Fruit fly (Drosophila melanogaster) whole organism, embryonic: ENCODE results near the gene Prat2.

ENCODE experiments used
- Adf1 ChIP-seq: fragments of 200-800 bp; sonication (Bioruptor generic); IDR thresholded peaks from 2 replicates; pipeline ENCODE4 v1.3.6; 2022; ENCODE audit warnings: missing biosample characterization, missing genetic modification characterization
- CG10321 ChIP-seq: fragments of 200-800 bp; sonication (Bioruptor generic); IDR thresholded peaks from 2 replicates; pipeline ENCODE4 v1.3.6; 2022; ENCODE audit warnings: missing biosample characterization, missing genetic modification characterization
- CG11247 ChIP-seq: fragments of 200-800 bp; sonication (Bioruptor generic); IDR thresholded peaks from 2 replicates; pipeline ENCODE4 v1.3.6; 2022; ENCODE audit warnings: missing biosample characterization, missing genetic modification characterization
- CG12744 ChIP-seq: fragments of 200-800 bp; sonication (Bioruptor generic); optimal IDR thresholded peaks from 2 replicates; lab custom pipeline; 2016; ENCODE audit warnings: missing biosample characterization, missing genetic modification characterization
- CG12942 ChIP-seq: fragments of 200-800 bp; sonication (Bioruptor generic); optimal IDR thresholded peaks from 3 replicates; lab custom pipeline; 2016; ENCODE audit warnings: missing biosample characterization, missing genetic modification characterization
- CG13775 ChIP-seq: fragments of 200-800 bp; sonication (Bioruptor generic); optimal IDR thresholded peaks from 3 replicates; lab custom pipeline; 2017; ENCODE audit warnings: missing biosample characterization, mild to moderate bottlenecking, missing genetic modification characterization
- CG14965 ChIP-seq: fragments of 200-800 bp; sonication (Bioruptor generic); optimal IDR thresholded peaks from 2 replicates; lab custom pipeline; 2016; ENCODE audit warnings: missing biosample characterization, missing genetic modification characterization, borderline replicate concordance
- CG15514 ChIP-seq: fragments of 200-800 bp; sonication (Bioruptor generic); optimal IDR thresholded peaks from 3 replicates; lab custom pipeline; 2017; ENCODE audit warnings: missing biosample characterization, missing genetic modification characterization, mild to moderate bottlenecking, moderate library complexity, missing genetic modification reagents
- CG17568 ChIP-seq: fragments of 200-800 bp; sonication (Bioruptor generic); optimal IDR thresholded peaks from 2 replicates; lab custom pipeline; 2018; ENCODE audit warnings: missing biosample characterization, mild to moderate bottlenecking, missing genetic modification characterization, moderate library complexity
- CG18011 ChIP-seq: fragments of 200-800 bp; sonication (Bioruptor generic); optimal IDR thresholded peaks from 2 replicates; lab custom pipeline; 2017; ENCODE audit warnings: missing biosample characterization, missing genetic modification characterization, mild to moderate bottlenecking, moderate library complexity, missing genotype
- CG2129 ChIP-seq: fragments of 200-800 bp; sonication (Bioruptor generic); IDR thresholded peaks from 2 replicates; pipeline ENCODE4 v1.3.6; 2022; ENCODE audit warnings: missing biosample characterization, missing genetic modification characterization; ENCODE audit not compliant: partially characterized antibody
- CG2199 ChIP-seq: fragments of 200-800 bp; sonication (Bioruptor generic); IDR thresholded peaks from 3 replicates; pipeline ENCODE4 v1.3.6; 2022; ENCODE audit warnings: missing biosample characterization, missing genetic modification characterization
- CG2712 ChIP-seq: fragments of 200-800 bp; optimal IDR thresholded peaks from 3 replicates; lab custom pipeline; 2019; ENCODE audit warnings: missing biosample characterization, mild to moderate bottlenecking, missing genetic modification characterization, moderate library complexity
- CG30403 ChIP-seq: fragments of 200-800 bp; sonication (Bioruptor generic); optimal IDR thresholded peaks from 3 replicates; lab custom pipeline; 2016; ENCODE audit warnings: missing biosample characterization, missing genetic modification characterization
- CG31365 ChIP-seq: fragments of 200-800 bp; sonication (Bioruptor generic); optimal IDR thresholded peaks from 2 replicates; lab custom pipeline; 2018; ENCODE audit warnings: missing biosample characterization, mild to moderate bottlenecking, missing genetic modification characterization
- CG32767 ChIP-seq: fragments of 200-800 bp; sonication (Bioruptor generic); IDR thresholded peaks from 2 replicates; pipeline ENCODE4 v1.3.6; 2022; ENCODE audit warnings: missing biosample characterization, missing genetic modification characterization
- CG34376 ChIP-seq: fragments of 200-800 bp; sonication (Bioruptor generic); optimal IDR thresholded peaks from 2 replicates; lab custom pipeline; 2018; ENCODE audit warnings: missing biosample characterization, mild to moderate bottlenecking, missing genetic modification characterization
- CG42726 ChIP-seq: fragments of 200-800 bp; sonication (Bioruptor generic); IDR thresholded peaks from 2 replicates; pipeline ENCODE4 v1.3.6; 2022; ENCODE audit warnings: missing biosample characterization, missing genetic modification characterization; ENCODE audit not compliant: partially characterized antibody
- CG4282 ChIP-seq: fragments of 200-800 bp; sonication (Bioruptor generic); optimal IDR thresholded peaks from 2 replicates; lab custom pipeline; 2016; ENCODE audit warnings: missing biosample characterization, missing genetic modification characterization
- CG4730 ChIP-seq: fragments of 200-800 bp; sonication (Bioruptor generic); IDR thresholded peaks from 2 replicates; pipeline ENCODE4 v1.3.6; 2022; ENCODE audit warnings: missing biosample characterization, missing genetic modification characterization
- CG7372 ChIP-seq: fragments of 200-800 bp; sonication (Bioruptor generic); IDR thresholded peaks from 2 replicates; pipeline ENCODE4 v1.3.6; 2022; ENCODE audit warnings: missing biosample characterization, missing genetic modification characterization
- CG7839 ChIP-seq: fragments of 200-800 bp; sonication (Bioruptor generic); optimal IDR thresholded peaks from 3 replicates; lab custom pipeline; 2018; ENCODE audit warnings: missing biosample characterization, mild to moderate bottlenecking, missing genetic modification characterization, moderate library complexity
- CG9609 ChIP-seq: fragments of 200-800 bp; sonication (Bioruptor generic); optimal IDR thresholded peaks from 3 replicates; lab custom pipeline; 2016; ENCODE audit warnings: missing biosample characterization, missing genetic modification characterization
- D19A ChIP-seq: fragments of 200-800 bp; optimal IDR thresholded peaks from 3 replicates; lab custom pipeline; 2019; ENCODE audit warnings: missing biosample characterization, mild to moderate bottlenecking, missing genetic modification characterization, moderate library complexity
- Dip3 ChIP-seq: fragments of 200-800 bp; sonication (Bioruptor generic); optimal IDR thresholded peaks from 3 replicates; lab custom pipeline; 2016; ENCODE audit warnings: missing biosample characterization, missing genetic modification characterization
- Fer1 ChIP-seq: fragments of 200-800 bp; sonication (Bioruptor generic); optimal IDR thresholded peaks from 2 replicates; lab custom pipeline; 2017; ENCODE audit warnings: missing biosample characterization, mild to moderate bottlenecking, missing genetic modification characterization
- Hr39 ChIP-seq: fragments of >200 bp; optimal IDR thresholded peaks from 2 replicates; lab custom pipeline; 2017
- MESR4 ChIP-seq: fragments of 200-800 bp; sonication (Bioruptor generic); optimal IDR thresholded peaks from 2 replicates; lab custom pipeline; 2018; ENCODE audit warnings: missing biosample characterization, mild to moderate bottlenecking, missing genetic modification characterization, moderate library complexity
- Meics ChIP-seq: fragments of 200-800 bp; sonication (Bioruptor generic); optimal IDR thresholded peaks from 2 replicates; lab custom pipeline; 2017; ENCODE audit warnings: missing biosample characterization, mild to moderate bottlenecking, missing genetic modification characterization
- Nf-YC ChIP-seq: fragments of 200-800 bp; optimal IDR thresholded peaks from 3 replicates; lab custom pipeline; 2019; ENCODE audit warnings: missing biosample characterization, mild to moderate bottlenecking, missing genetic modification characterization, moderate library complexity
- Optix ChIP-seq: fragments of 200-800 bp; sonication (Bioruptor generic); IDR thresholded peaks from 3 replicates; pipeline ENCODE4 v1.3.6; 2022; ENCODE audit warnings: missing biosample characterization, missing genetic modification characterization
- PHDP ChIP-seq: fragments of 200-800 bp; sonication (Bioruptor generic); optimal IDR thresholded peaks from 3 replicates; lab custom pipeline; 2018; ENCODE audit warnings: missing biosample characterization, mild to moderate bottlenecking, missing genetic modification characterization, moderate library complexity
- Poxn ChIP-seq: fragments of 200-800 bp; sonication (Bioruptor generic); IDR thresholded peaks from 2 replicates; pipeline ENCODE4 v1.3.6; 2022; ENCODE audit warnings: missing biosample characterization, missing genetic modification characterization
- Ptx1 ChIP-seq: fragments of 200-800 bp; sonication (Bioruptor generic); IDR thresholded peaks from 2 replicates; pipeline ENCODE4 v1.3.6; 2022; ENCODE audit warnings: missing biosample characterization, missing genetic modification characterization
- Sin3A ChIP-seq: fragments of >200 bp; optimal IDR thresholded peaks from 2 replicates; lab custom pipeline; 2018
- TFAM ChIP-seq: fragments of 200-800 bp; sonication (Bioruptor generic); optimal IDR thresholded peaks from 2 replicates; lab custom pipeline; 2017; ENCODE audit warnings: missing biosample characterization, missing genetic modification characterization, inconsistent platforms
- abd-A ChIP-seq: fragments of 200-800 bp; sonication (Bioruptor generic); optimal IDR thresholded peaks from 3 replicates; lab custom pipeline; 2019; ENCODE audit warnings: missing biosample characterization, mild to moderate bottlenecking, missing genetic modification characterization, moderate library complexity
- ac ChIP-seq: fragments of 200-800 bp; sonication (Bioruptor generic); optimal IDR thresholded peaks from 3 replicates; lab custom pipeline; 2017; ENCODE audit warnings: missing biosample characterization, mild to moderate bottlenecking, missing genetic modification characterization
- bsh ChIP-seq, 2 experiments: fragments of 200-800 bp; sonication (Bioruptor generic); optimal IDR thresholded peaks; 2 replicates each; lab custom pipeline; 2017 to 2018; ENCODE audit warnings: mild to moderate bottlenecking in 2 of 2, missing biosample characterization in 2 of 2, missing genetic modification characterization in 2 of 2, moderate library complexity in 1 of 2
- chif ChIP-seq, 2 experiments: fragments of 200-800 bp; sonication (Bioruptor generic); optimal IDR thresholded peaks; 3 replicates each; lab custom pipeline; 2016; ENCODE audit warnings: missing biosample characterization in 2 of 2, missing genetic modification characterization in 2 of 2
- disco-r ChIP-seq: fragments of 200-800 bp; sonication (Bioruptor generic); optimal IDR thresholded peaks from 2 replicates; lab custom pipeline; 2016; ENCODE audit warnings: missing biosample characterization, missing genetic modification characterization
- eyg ChIP-seq: fragments of 200-800 bp; sonication (Bioruptor generic); optimal IDR thresholded peaks from 3 replicates; lab custom pipeline; 2016; ENCODE audit warnings: missing biosample characterization, missing genetic modification characterization
- pzg ChIP-seq: fragments of 200-800 bp; sonication (Bioruptor generic); optimal IDR thresholded peaks from 3 replicates; lab custom pipeline; 2018; ENCODE audit warnings: missing biosample characterization, mild to moderate bottlenecking, missing genetic modification characterization, moderate library complexity
- ro ChIP-seq: fragments of 200-800 bp; sonication (Bioruptor generic); IDR thresholded peaks from 2 replicates; pipeline ENCODE4 v1.3.6; 2022; ENCODE audit warnings: missing biosample characterization, missing genetic modification characterization
- salm ChIP-seq: fragments of 200-800 bp; sonication (Bioruptor generic); optimal IDR thresholded peaks from 2 replicates; lab custom pipeline; 2018; ENCODE audit warnings: missing biosample characterization, mild to moderate bottlenecking, missing genetic modification characterization
- seq ChIP-seq: fragments of 200-800 bp; sonication (Bioruptor generic); IDR thresholded peaks from 2 replicates; pipeline ENCODE4 v1.3.6; 2022; ENCODE audit warnings: missing biosample characterization, missing genetic modification characterization
- ssp ChIP-seq: fragments of 200-800 bp; sonication (Bioruptor generic); IDR thresholded peaks from 2 replicates; pipeline ENCODE4 v1.3.6; 2022; ENCODE audit warnings: missing biosample characterization, missing genetic modification characterization
- unc-4 ChIP-seq: fragments of 200-800 bp; sonication (Bioruptor generic); IDR thresholded peaks from 2 replicates; pipeline ENCODE4 v1.3.6; 2022; ENCODE audit warnings: missing biosample characterization, missing genetic modification characterization; ENCODE audit not compliant: partially characterized antibody

The Prat2 gene

dm6 chr3L:6955254-6956229 lies 40.9 kb upstream of the Prat2 start, which contains the start of the genes CG10077 and CG9948 (continued):
- no peak for TF ChIP-seq CG4282 (GFP tag; lab: Kevin White, UChicago)
- TF ChIP-seq Sin3A (lab: Kevin White, UChicago) = no peak
- TF ChIP-seq CG9609 = peak; percentile 22
- peak; percentile 83 for TF ChIP-seq CG17568 (GFP tag; lab: Kevin White, UChicago)
- TF ChIP-seq CG7839 (tag; lab: Kevin White, UChicago) = peak; percentile 93
- peak; percentile 28 for TF ChIP-seq ac (GFP tag; lab: Kevin White, UChicago)
- TF ChIP-seq CG34376 (GFP tag; lab: Kevin White, UChicago) = peak; percentile 77
- peak; percentile 26 for TF ChIP-seq TFAM (GFP tag; lab: Kevin White, UChicago)
- TF ChIP-seq pzg (GFP tag; lab: Kevin White, UChicago) = peak; percentile 49
- TF ChIP-seq chif (GFP tag; optimal IDR thresholded peaks at IDR 0.05; lab: Kevin White, UChicago) = peak; percentile 32 to 77
- peak; percentile 92 for TF ChIP-seq MESR4 (GFP tag; lab: Kevin White, UChicago)
- TF ChIP-seq CG42726 (GFP tag; lab: Robert Waterston, UW) = peak; percentile 49; the same call in 1 of the 2 replicates
- TF ChIP-seq disco-r (GFP tag; lab: Kevin White, UChicago) = no peak
- no peak for TF ChIP-seq CG12744 (GFP tag; lab: Kevin White, UChicago)
- peak; percentile 57 for TF ChIP-seq CG31365
- TF ChIP-seq ro (GFP tag; lab: Robert Waterston, UW) = peak; percentile 53; the same call in 1 of the 2 replicates
- peak; percentile 47 for TF ChIP-seq Adf1 (GFP tag; lab: Robert Waterston, UW)
- no peak for TF ChIP-seq Hr39
- peak; percentile 85 for TF ChIP-seq salm (tag; lab: Kevin White, UChicago)
- TF ChIP-seq unc-4 (GFP tag; lab: Robert Waterston, UW) = peak; percentile 81
- peak; percentile 72 for TF ChIP-seq ssp (GFP tag; lab: Robert Waterston, UW)
- TF ChIP-seq Poxn (GFP tag; lab: Robert Waterston, UW) = peak; percentile 66; the same call in 1 of the 2 replicates
- peak; percentile 89 for TF ChIP-seq CG2199 (GFP tag; lab: Robert Waterston, UW)
- no peak for TF ChIP-seq CG14965 (GFP tag; lab: Kevin White, UChicago)
- peak; percentile 77 for TF ChIP-seq CG15514 (GFP tag; lab: Kevin White, UChicago)
- peak; percentile 83 for TF ChIP-seq CG4730 (GFP tag; lab: Robert Waterston, UW)
- TF ChIP-seq bsh (GFP tag; optimal IDR thresholded peaks at IDR 0.05; lab: Kevin White, UChicago) = peak; percentile 73 to 94
- TF ChIP-seq Nf-YC (tag; lab: Kevin White, UChicago) = peak; percentile 85
- peak; percentile 79 for TF ChIP-seq CG7372 (GFP tag; lab: Robert Waterston, UW)
- peak; percentile 86 for TF ChIP-seq CG32767 (GFP tag; lab: Robert Waterston, UW)
- peak; percentile 94 for TF ChIP-seq Ptx1 (GFP tag; lab: Robert Waterston, UW)
- TF ChIP-seq Optix = peak; percentile 74; the same call in 2 of the 3 replicates
- peak; percentile 66 for TF ChIP-seq CG12942 (GFP tag; lab: Kevin White, UChicago)
- peak; percentile 92 for TF ChIP-seq CG2712 (tag; lab: Kevin White, UChicago)
- TF ChIP-seq Dip3 (GFP tag; lab: Kevin White, UChicago) = peak; percentile 64
- peak; percentile 91 for TF ChIP-seq Fer1 (GFP tag; lab: Kevin White, UChicago)
- TF ChIP-seq PHDP (tag; lab: Kevin White, UChicago) = peak; percentile 92
- TF ChIP-seq D19A = peak; percentile 86
- peak; percentile 64 for TF ChIP-seq CG2129 (GFP tag; lab: Robert Waterston, UW)
- TF ChIP-seq seq (GFP tag; lab: Robert Waterston, UW) = peak; percentile 79
- TF ChIP-seq abd-A = no peak
- TF ChIP-seq CG10321 (GFP tag; lab: Robert Waterston, UW) = peak; percentile 78
- TF ChIP-seq Meics (GFP tag; lab: Kevin White, UChicago) = peak; percentile 90
- TF ChIP-seq CG11247 (GFP tag; lab: Robert Waterston, UW) = peak; percentile 80
- TF ChIP-seq CG18011 = peak; percentile 59
- no peak for TF ChIP-seq eyg (GFP tag; lab: Kevin White, UChicago)
- peak; percentile 85 for TF ChIP-seq CG13775 (GFP tag; lab: Kevin White, UChicago)
- peak; percentile 87 for TF ChIP-seq CG30403 (GFP tag; lab: Kevin White, UChicago)
